Worm (Caenorhabditis elegans) whole organism, L4 larva: ENCODE measurements around the gene F58A6.2.

Experiments used
- F49E8.2 ChIP-seq: sonication (generic microtip); optimal IDR thresholded peaks from 2 replicates; lab custom pipeline; 2016; ENCODE audit warnings: missing compliant biosample characterization, mild to moderate bottlenecking, missing genetic modification characterization, borderline replicate concordance
- T20F7.1 ChIP-seq: fragments of 200-800 bp; sonication (Bioruptor generic); optimal IDR thresholded peaks from 2 replicates; lab custom pipeline; 2018; ENCODE audit warnings: mild to moderate bottlenecking, missing genetic modification characterization, missing compliant biosample characterization
- Y48G9A.11 ChIP-seq: fragments of 200-800 bp; sonication (Bioruptor generic); IDR thresholded peaks from 2 replicates; pipeline ENCODE4 v1.3.6; 2022; ENCODE audit warnings: missing genetic modification reagents, missing genetic modification characterization, missing compliant biosample characterization
- ZK546.5 ChIP-seq, 2 experiments: sonication (generic microtip); optimal IDR thresholded peaks; 2 replicates each; lab custom pipeline; 2017; ENCODE audit warnings: missing biosample characterization in 2 of 2, missing genetic modification characterization in 2 of 2
- aha-1 ChIP-seq: fragments of 150-350 bp; peaks from one replicate; lab custom pipeline; 2014; ENCODE audit warnings: missing biosample characterization, missing genetic modification characterization
- arid-1 ChIP-seq: fragments of 200-800 bp; sonication (Bioruptor generic); conservative IDR thresholded peaks from 2 replicates; pipeline ENCODE4 v1.3.6; 2022; ENCODE audit warnings: missing genetic modification reagents, missing genetic modification characterization, missing compliant biosample characterization
- ceh-28 ChIP-seq: fragments of 150-350 bp; optimal IDR thresholded peaks from 2 replicates; lab custom pipeline; 2014; ENCODE audit warnings: missing biosample characterization, missing genetic modification reagents, missing genetic modification characterization
- ceh-32 ChIP-seq: sonication (generic microtip); optimal IDR thresholded peaks from 2 replicates; lab custom pipeline; 2016; ENCODE audit warnings: mild to moderate bottlenecking, missing genetic modification characterization, missing compliant biosample characterization; ENCODE audit not compliant: poor library complexity
- ceh-62 ChIP-seq: sonication (generic microtip); optimal IDR thresholded peaks from 2 replicates; lab custom pipeline; 2017; ENCODE audit warnings: missing biosample characterization, missing genetic modification characterization
- ceh-82 ChIP-seq: sonication (generic microtip); optimal IDR thresholded peaks from 2 replicates; lab custom pipeline; 2017; ENCODE audit warnings: missing biosample characterization, missing genetic modification characterization
- daf-16 ChIP-seq, 3 experiments: sonication (generic microtip); optimal IDR thresholded peaks; 2 replicates each; lab custom pipeline; 2016 to 2017; ENCODE audit warnings: missing genetic modification characterization in 3 of 3, missing genetic modification reagents in 3 of 3, mild to moderate bottlenecking in 2 of 3, missing compliant biosample characterization in 2 of 3, missing biosample characterization in 1 of 3, moderate library complexity in 1 of 3
- dmd-6 ChIP-seq: fragments of 200-800 bp; sonication (Bioruptor generic); IDR thresholded peaks from 2 replicates; pipeline ENCODE4 v1.3.6; 2022; ENCODE audit warnings: missing genetic modification reagents, missing genetic modification characterization, missing compliant biosample characterization
- dmd-8 ChIP-seq: fragments of 200-800 bp; sonication (Bioruptor generic); IDR thresholded peaks from 2 replicates; pipeline ENCODE4 v1.3.6; 2022; ENCODE audit warnings: missing genetic modification characterization, missing compliant biosample characterization
- egl-27 ChIP-seq: sonication (generic microtip); optimal IDR thresholded peaks from 3 replicates; lab custom pipeline; 2017; ENCODE audit warnings: missing biosample characterization, missing genetic modification reagents, missing genetic modification characterization
- egl-43 ChIP-seq: fragments of 200-800 bp; sonication (Bioruptor generic); IDR thresholded peaks from 2 replicates; pipeline ENCODE4 v1.3.6; 2022; ENCODE audit warnings: missing genetic modification reagents, missing genetic modification characterization, missing compliant biosample characterization
- gei-8 ChIP-seq: fragments of 200-800 bp; sonication (Bioruptor generic); optimal IDR thresholded peaks from 2 replicates; lab custom pipeline; 2018; ENCODE audit warnings: mild to moderate bottlenecking, missing genetic modification characterization, missing compliant biosample characterization
- hlh-11 ChIP-seq: fragments of 200-800 bp; sonication (Bioruptor generic); optimal IDR thresholded peaks from 2 replicates; lab custom pipeline; 2018; ENCODE audit warnings: mild to moderate bottlenecking, missing genetic modification characterization, missing compliant biosample characterization
- jun-1 ChIP-seq: fragments of 150-350 bp; optimal IDR thresholded peaks from 2 replicates; lab custom pipeline; 2014; ENCODE audit warnings: missing biosample characterization, missing genetic modification reagents, missing genetic modification characterization
- lin-1 ChIP-seq: fragments of 200-800 bp; sonication (Bioruptor generic); IDR thresholded peaks from 2 replicates; pipeline ENCODE4 v1.3.6; 2022; ENCODE audit warnings: missing genetic modification reagents, missing genetic modification characterization, missing compliant biosample characterization
- lin-15B ChIP-seq: fragments of 150-350 bp; sonication (generic microtip); optimal IDR thresholded peaks from 3 replicates; lab custom pipeline; 2014; ENCODE audit warnings: missing biosample characterization, missing genetic modification characterization
- lin-39 ChIP-seq: fragments of 150-350 bp; optimal IDR thresholded peaks from 2 replicates; lab custom pipeline; 2014; ENCODE audit warnings: missing biosample characterization, missing genetic modification reagents, missing genetic modification characterization
- lsy-2 ChIP-seq, 2 experiments: fragments of 150-350 bp in 1 of 2; sonication (generic microtip) in 1 of 2; optimal IDR thresholded peaks; 2 replicates each; lab custom pipeline; 2014 to 2017; ENCODE audit warnings: missing biosample characterization in 2 of 2, missing genetic modification characterization in 2 of 2
- madf-5 ChIP-seq, 2 experiments: fragments of 200-800 bp; sonication (Bioruptor generic); IDR thresholded peaks; 2 replicates each; pipeline ENCODE4 v1.3.6; 2022; ENCODE audit warnings: missing compliant biosample characterization in 2 of 2, missing genetic modification characterization in 2 of 2
- mdt-29 ChIP-seq: fragments of 200-800 bp; sonication (Bioruptor generic); IDR thresholded peaks from 2 replicates; pipeline ENCODE4 v1.3.6; 2022; ENCODE audit warnings: missing genetic modification reagents, missing genetic modification characterization, missing compliant biosample characterization
- mep-1 ChIP-seq: fragments of 150-350 bp; sonication (generic microtip); optimal IDR thresholded peaks from 3 replicates; lab custom pipeline; 2014; ENCODE audit warnings: missing biosample characterization, missing genetic modification characterization
- mes-2 ChIP-seq: sonication (generic microtip); optimal IDR thresholded peaks from 2 replicates; lab custom pipeline; 2016; ENCODE audit warnings: missing genotype, mild to moderate bottlenecking, missing genetic modification characterization, missing compliant biosample characterization; ENCODE audit not compliant: poor library complexity, severe bottlenecking
- mxl-2 ChIP-seq: fragments of 200-800 bp; sonication (Bioruptor generic); conservative IDR thresholded peaks from 2 replicates; pipeline ENCODE4 v1.3.6; 2022; ENCODE audit warnings: missing genetic modification reagents, missing genetic modification characterization, missing compliant biosample characterization
- nhr-102 ChIP-seq: sonication (generic microtip); optimal IDR thresholded peaks from 2 replicates; lab custom pipeline; 2016; ENCODE audit warnings: mild to moderate bottlenecking, missing genetic modification characterization, moderate library complexity, missing compliant biosample characterization
- nhr-111 ChIP-seq: fragments of 200-800 bp; sonication (Bioruptor generic); optimal IDR thresholded peaks from 2 replicates; lab custom pipeline; 2018; ENCODE audit warnings: mild to moderate bottlenecking, missing genetic modification characterization, missing compliant biosample characterization
- nhr-25 ChIP-seq: sonication (generic microtip); optimal IDR thresholded peaks from 2 replicates; lab custom pipeline; 2017; ENCODE audit warnings: missing genetic modification characterization, mild to moderate bottlenecking, missing compliant biosample characterization, antibody characterized with exemption, moderate library complexity, borderline replicate concordance; ENCODE audit not compliant: insufficient read depth
- nhr-48 ChIP-seq: sonication (generic microtip); optimal IDR thresholded peaks from 2 replicates; lab custom pipeline; 2016; ENCODE audit warnings: mild to moderate bottlenecking, missing genetic modification characterization, missing compliant biosample characterization
- nhr-77 ChIP-seq: fragments of 150-350 bp; optimal IDR thresholded peaks from 2 replicates; lab custom pipeline; 2014; ENCODE audit warnings: missing biosample characterization, missing genetic modification characterization
- saeg-2 ChIP-seq: fragments of 200-800 bp; sonication (Bioruptor generic); IDR thresholded peaks from 2 replicates; pipeline ENCODE4 v1.3.6; 2022; ENCODE audit warnings: missing genetic modification reagents, missing genetic modification characterization, missing compliant biosample characterization
- sdz-12 ChIP-seq: fragments of 200-800 bp; sonication (Bioruptor generic); optimal IDR thresholded peaks from 2 replicates; lab custom pipeline; 2018; ENCODE audit warnings: mild to moderate bottlenecking, missing genetic modification characterization, missing compliant biosample characterization
- tag-97 ChIP-seq: fragments of 200-800 bp; sonication (Bioruptor generic); IDR thresholded peaks from 2 replicates; pipeline ENCODE4 v1.3.6; 2022; ENCODE audit warnings: missing genetic modification characterization, missing compliant biosample characterization
- vab-7 ChIP-seq: fragments of 200-800 bp; sonication (Bioruptor generic); IDR thresholded peaks from 2 replicates; pipeline ENCODE4 v1.3.6; 2022; ENCODE audit warnings: missing genetic modification reagents, missing genetic modification characterization, missing compliant biosample characterization
- zip-11 ChIP-seq: fragments of 200-800 bp; sonication (Bioruptor generic); IDR thresholded peaks from 2 replicates; pipeline ENCODE4 v1.3.6; 2022; ENCODE audit warnings: missing genetic modification characterization, missing compliant biosample characterization
- ztf-11 ChIP-seq: fragments of 150-350 bp; optimal IDR thresholded peaks from 2 replicates; lab custom pipeline; 2014; ENCODE audit warnings: missing biosample characterization, missing genetic modification characterization

Gene F58A6.2

ce11 chrII:5182451-5182850 is 45.9 kb downstream of the F58A6.2 start (continued):
- TF ChIP-seq jun-1 (tag; lab: Kevin White, UChicago), result peak; percentile 17
- no peak for TF ChIP-seq tag-97 (GFP tag; lab: Robert Waterston, UW)
- TF ChIP-seq egl-27 (tag; lab: Kevin White, UChicago), result no peak
- TF ChIP-seq mxl-2 (GFP tag; lab: Robert Waterston, UW), result peak; percentile 57; the same call in 1 of the 2 replicates
- TF ChIP-seq hlh-11, result peak; percentile 95
- TF ChIP-seq ceh-82, result no peak
- peak; percentile 53; the same call in 1 of the 2 replicates for TF ChIP-seq mdt-29 (GFP tag; lab: Robert Waterston, UW)
- TF ChIP-seq T20F7.1 (GFP tag; lab: Kevin White, UChicago), result peak; percentile 65
- peak; percentile 15 for TF ChIP-seq mes-2
- no peak for TF ChIP-seq nhr-111 (GFP tag; lab: Kevin White, UChicago)
- no peak for TF ChIP-seq ceh-62 (tag; lab: Kevin White, UChicago)
- no peak for TF ChIP-seq lin-15B (tag; lab: Kevin White, UChicago)
- peak; percentile 98 for TF ChIP-seq aha-1 (tag; lab: Kevin White, UChicago)
- TF ChIP-seq nhr-77 (tag; lab: Kevin White, UChicago), result peak; percentile 61
- no peak for TF ChIP-seq arid-1 (GFP tag; lab: Robert Waterston, UW)
- peak; percentile 28 for TF ChIP-seq gei-8
- TF ChIP-seq dmd-8 (GFP tag; lab: Robert Waterston, UW), result no peak
- no peak for TF ChIP-seq vab-7
- TF ChIP-seq nhr-25 (tag; lab: Kevin White, UChicago), result peak; percentile 49
- TF ChIP-seq Y48G9A.11 (GFP tag; lab: Robert Waterston, UW), result no peak
- no peak for TF ChIP-seq zip-11 (GFP tag; lab: Robert Waterston, UW)
- peak; percentile 61; the same call in 1 of the 2 replicates for TF ChIP-seq egl-43 (GFP tag; lab: Robert Waterston, UW)
- TF ChIP-seq saeg-2 (GFP tag; lab: Robert Waterston, UW), result 0 out of 2 replicates have a peak, but pooled peaks have one; percentile 24
- no peak for TF ChIP-seq ceh-32 (tag; lab: Kevin White, UChicago)
- TF ChIP-seq ceh-28 (tag; lab: Kevin White, UChicago), result no peak
- TF ChIP-seq lsy-2 (tag; optimal IDR thresholded peaks at IDR 0.05; lab: Kevin White, UChicago), result peak; percentile 54 to 74
- no peak for TF ChIP-seq ztf-11 (tag; lab: Kevin White, UChicago)
- TF ChIP-seq daf-16 (GFP tag; optimal IDR thresholded peaks at IDR 0.05; lab: Kevin White, UChicago), result peak in 1 of 2 experiments; percentile 65
- peak; percentile 87 for TF ChIP-seq daf-16 (tag; optimal IDR thresholded peaks at IDR 0.05; lab: Kevin White, UChicago)

- TF ChIP-seq ceh-32 (tag; lab: Kevin White, UChicago), result no peak
- TF ChIP-seq madf-5 (GFP tag; IDR thresholded peaks at IDR 0.05; lab: Robert Waterston, UW), result no peak
- no peak for TF ChIP-seq dmd-6 (GFP tag; lab: Robert Waterston, UW)
- no peak for TF ChIP-seq mep-1 (tag; lab: Kevin White, UChicago)
- no peak for TF ChIP-seq ZK546.5 (tag; optimal IDR thresholded peaks at IDR 0.05; lab: Kevin White, UChicago)
- TF ChIP-seq lin-1 (GFP tag; lab: Robert Waterston, UW), result no peak
- no peak for TF ChIP-seq nhr-48 (tag; lab: Kevin White, UChicago)
- TF ChIP-seq nhr-102 (tag; lab: Kevin White, UChicago), result no peak
- no peak for TF ChIP-seq sdz-12 (GFP tag; lab: Kevin White, UChicago)
- TF ChIP-seq tag-97 (GFP tag; lab: Robert Waterston, UW), result no peak
- no peak for TF ChIP-seq F49E8.2 (tag; lab: Kevin White, UChicago)
- no peak for TF ChIP-seq lin-39 (tag; lab: Kevin White, UChicago)
Observed at ce11 chrII:5183207-5183606, 46.7 kb downstream of the F58A6.2 start.
